Fruit fly (Drosophila melanogaster) ovary, adult (tissue): ENCODE data around the gene Pdss2.

Source experiments
- CG17801 ChIP-seq: fragments of 200-800 bp; optimal IDR thresholded peaks from 2 replicates; lab custom pipeline; 2019; ENCODE audit warnings: missing biosample characterization, mild to moderate bottlenecking, missing genetic modification characterization, moderate library complexity; ENCODE audit not compliant: partially characterized antibody

The Pdss2 gene

dm6 chr3L:21065212-21065902 is 37.6 kb downstream of the Pdss2 start, which contains the start of gene CG43072:
Gene CG43072, plus strand, starts transcription at chr3L:21065852.
- TF ChIP-seq CG17801, result peak; percentile 50

dm6 chr3L:21066210-21066912 is 38.6 kb downstream of the Pdss2 start:
- no peak for TF ChIP-seq CG17801

dm6 chr3L:21067553-21068157 is 39.9 kb downstream of the Pdss2 start:
- no peak for TF ChIP-seq CG17801

dm6 chr3L:21069453-21069852 is 41.7 kb downstream of the Pdss2 start:
- no peak for TF ChIP-seq CG17801

- TF ChIP-seq CG17801, result no peak
These were observed 42.3 kb downstream of the Pdss2 start for dm6 chr3L:21070063-21070462.
